Fruit fly (Drosophila melanogaster) whole organism: ENCODE results near the gene boi.

ENCODE experiments used
- CG8478 ChIP-seq: fragments of >200 bp; optimal IDR thresholded peaks from 2 replicates; lab custom pipeline; 2018; ENCODE audit warnings: inconsistent platforms
- Dll ChIP-seq: fragments of >200 bp; optimal IDR thresholded peaks from 2 replicates; lab custom pipeline; 2017
- EcR ChIP-seq, 2 experiments: fragments of >200 bp; optimal IDR thresholded peaks; 2 replicates each; lab custom pipeline; 2017; ENCODE audit warnings: missing biosample characterization in 2 of 2, missing genetic modification characterization in 2 of 2, missing genetic modification reagents in 2 of 2
- pan ChIP-seq: fragments of >200 bp; optimal IDR thresholded peaks from 2 replicates; lab custom pipeline; 2017
- psq ChIP-seq: fragments of >200 bp; optimal IDR thresholded peaks from 2 replicates; lab custom pipeline; 2017
- usp ChIP-seq: fragments of >200 bp; optimal IDR thresholded peaks from 2 replicates; lab custom pipeline; 2017; ENCODE audit warnings: missing biosample characterization, missing genetic modification characterization, mixed read lengths

boi gene

DNA sequence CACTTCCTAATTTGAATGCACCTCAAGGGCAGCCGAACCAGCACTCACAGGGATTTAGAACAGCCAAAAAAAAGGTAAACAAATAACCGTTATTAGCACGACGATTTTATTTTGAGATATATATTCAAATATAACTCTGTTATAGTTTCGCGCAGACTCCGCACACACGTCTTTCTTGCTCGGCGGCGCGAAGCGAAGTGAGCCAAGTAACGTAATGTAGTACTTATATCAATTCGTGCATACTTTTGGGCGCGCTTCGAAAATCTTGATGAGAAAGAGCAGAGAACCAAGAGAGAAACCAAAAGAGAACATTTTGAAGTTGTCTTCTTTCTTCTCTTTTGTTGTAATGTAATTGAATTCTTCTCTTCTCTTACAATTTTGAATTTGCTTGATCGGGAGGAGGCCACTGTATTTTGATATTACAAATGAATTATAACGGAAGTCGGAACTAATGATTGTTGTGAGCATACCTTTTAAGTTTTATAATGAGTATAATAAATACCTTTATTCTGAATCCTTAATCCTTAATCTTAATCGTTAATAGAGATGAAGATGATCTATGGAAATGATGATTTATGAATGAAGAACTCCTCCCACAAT is at the start of gene boi:
TSS of gene boi (minus strand) at position 201 of the 600 bp plus-strand sequence.
- TF ChIP-seq usp (no peak), pan (no peak), psq (lab: Kevin White, UChicago) (no peak), EcR (GFP tag; optimal IDR thresholded peaks at IDR 0.05; lab: Kevin White, UChicago) (no peak), Dll (lab: Kevin White, UChicago) (no peak)

dm6 chrX:2518361-2518760 is 48.5 kb upstream of the boi start:
- TF ChIP-seq psq (lab: Kevin White, UChicago) (no peak), pan (no peak), usp (no peak), Dll (lab: Kevin White, UChicago) (no peak), CG8478 (lab: Kevin White, UChicago) (no peak), EcR (GFP tag; optimal IDR thresholded peaks at IDR 0.05; lab: Kevin White, UChicago) (no peak)

- TF ChIP-seq psq (lab: Kevin White, UChicago) (no peak), pan (no peak), EcR (GFP tag; optimal IDR thresholded peaks at IDR 0.05; lab: Kevin White, UChicago) (no peak), usp (no peak), Dll (lab: Kevin White, UChicago) (no peak), CG8478 (lab: Kevin White, UChicago) (no peak)
These were observed 47.9 kb upstream of the boi start for dm6 chrX:2517525-2518294.

dm6 chrX:2516199-2516598 is 46.4 kb upstream of the boi start:
- TF ChIP-seq usp (no peak), EcR (GFP tag; optimal IDR thresholded peaks at IDR 0.05; lab: Kevin White, UChicago) (no peak), pan (no peak), CG8478 (lab: Kevin White, UChicago) (no peak), psq (lab: Kevin White, UChicago) (no peak)

DNA sequence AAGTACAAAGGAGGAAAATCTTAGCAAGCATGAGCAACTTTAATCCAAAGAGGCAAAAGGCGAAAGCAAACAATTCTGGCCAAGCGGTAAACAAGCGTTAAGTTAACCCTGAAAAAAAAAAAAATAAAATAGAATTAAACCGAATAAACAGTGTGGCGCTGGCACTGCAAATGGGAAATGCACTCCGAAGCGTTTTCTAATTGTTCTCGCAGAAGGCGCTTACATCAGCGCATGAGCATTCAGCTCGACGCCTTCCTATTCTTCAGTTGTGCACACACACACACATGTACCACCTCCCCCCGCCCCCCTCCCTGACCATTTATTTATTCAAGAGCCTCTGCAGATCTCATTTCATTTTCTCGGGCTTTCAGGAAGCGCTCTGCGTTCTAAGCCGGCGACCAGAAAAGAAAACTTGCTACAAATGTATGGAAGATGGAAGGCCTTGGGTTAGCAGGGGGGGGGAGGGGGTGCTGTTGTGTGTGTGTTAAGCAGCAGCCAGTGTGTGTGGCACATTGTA is 41.5 kb upstream of the boi start:
- TF ChIP-seq EcR (GFP tag; optimal IDR thresholded peaks at IDR 0.05; lab: Kevin White, UChicago), result no peak
- no peak for TF ChIP-seq CG8478 (lab: Kevin White, UChicago)
- TF ChIP-seq Dll (lab: Kevin White, UChicago), result no peak
- TF ChIP-seq pan, result no peak
- no peak for TF ChIP-seq psq (lab: Kevin White, UChicago)
- no peak for TF ChIP-seq usp

DNA sequence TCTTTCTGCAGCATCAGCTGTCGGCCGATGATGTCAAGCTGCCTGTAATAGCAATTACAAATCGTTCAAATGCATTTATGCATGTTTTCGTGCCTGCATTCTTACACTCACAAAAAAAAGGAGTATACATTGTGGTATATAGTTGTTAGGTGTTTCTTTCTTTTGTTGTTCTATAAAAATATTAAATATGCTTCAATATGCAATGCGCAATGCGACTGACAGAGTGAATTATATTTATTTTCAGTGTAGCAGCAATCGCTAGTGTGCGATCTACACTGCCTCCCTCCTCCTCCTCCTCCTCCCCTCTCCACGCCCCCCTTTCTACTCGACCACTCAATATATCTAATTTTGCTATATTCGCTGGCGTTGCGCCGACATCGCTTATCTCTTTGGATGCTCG is 39.0 kb upstream of the boi start:
- no peak for TF ChIP-seq CG8478 (lab: Kevin White, UChicago)
- no peak for TF ChIP-seq pan
- TF ChIP-seq psq (lab: Kevin White, UChicago), result no peak
- no peak for TF ChIP-seq EcR (GFP tag; optimal IDR thresholded peaks at IDR 0.05; lab: Kevin White, UChicago)
- no peak for TF ChIP-seq usp
- no peak for TF ChIP-seq Dll (lab: Kevin White, UChicago)

DNA sequence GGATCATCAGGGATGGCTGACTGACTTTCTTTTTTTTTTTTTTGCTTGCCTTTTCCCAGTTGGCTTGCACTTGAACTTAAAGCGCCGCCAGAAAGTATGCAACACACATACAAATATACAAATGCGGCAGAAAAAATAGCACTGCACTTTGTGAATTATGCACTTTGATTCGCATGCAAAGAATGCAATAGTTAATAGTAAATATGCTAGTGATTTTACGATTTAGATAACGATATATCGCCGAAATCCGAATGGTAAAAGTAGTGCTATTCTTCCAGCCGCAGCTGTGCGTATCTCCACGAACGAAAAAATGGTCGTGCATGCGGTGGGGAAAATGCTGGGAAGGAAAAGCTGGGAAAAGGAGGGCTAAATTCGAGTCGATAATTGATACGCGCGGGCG is 33.6 kb upstream of the boi start:
- TF ChIP-seq usp, result no peak
- TF ChIP-seq psq (lab: Kevin White, UChicago), result no peak
- TF ChIP-seq CG8478 (lab: Kevin White, UChicago), result no peak
- no peak for TF ChIP-seq pan
- TF ChIP-seq EcR (GFP tag; optimal IDR thresholded peaks at IDR 0.05; lab: Kevin White, UChicago), result no peak
- no peak for TF ChIP-seq Dll (lab: Kevin White, UChicago)

DNA sequence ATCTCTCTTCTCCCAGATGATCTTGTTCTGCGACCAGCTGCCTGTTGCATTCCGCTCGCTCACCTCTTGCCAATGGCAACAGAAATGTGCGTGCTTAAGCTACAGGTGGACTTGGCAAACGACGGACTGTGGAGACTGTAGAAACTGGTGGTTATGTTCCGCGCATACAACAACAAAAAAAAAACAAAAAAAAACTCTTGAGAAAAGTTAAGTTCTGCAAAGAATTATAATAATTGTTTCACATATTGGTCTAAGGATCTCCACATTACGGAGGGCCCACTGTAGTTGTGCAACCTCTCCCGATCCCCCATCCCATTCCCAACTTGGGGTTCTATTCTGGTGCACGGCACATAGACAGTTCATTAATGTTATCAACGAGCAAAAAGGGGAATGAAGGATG is 1.3 kb downstream of the boi start:
- no peak for TF ChIP-seq EcR (GFP tag; optimal IDR thresholded peaks at IDR 0.05; lab: Kevin White, UChicago)
- no peak for TF ChIP-seq psq (lab: Kevin White, UChicago)
- TF ChIP-seq CG8478 (lab: Kevin White, UChicago), result no peak
- TF ChIP-seq pan, result no peak
- TF ChIP-seq usp, result no peak
- TF ChIP-seq Dll (lab: Kevin White, UChicago), result no peak

- no peak for TF ChIP-seq pan
- no peak for TF ChIP-seq psq (lab: Kevin White, UChicago)
These were observed 2.9 kb downstream of the boi start for dm6 chrX:2466919-2467318.

DNA sequence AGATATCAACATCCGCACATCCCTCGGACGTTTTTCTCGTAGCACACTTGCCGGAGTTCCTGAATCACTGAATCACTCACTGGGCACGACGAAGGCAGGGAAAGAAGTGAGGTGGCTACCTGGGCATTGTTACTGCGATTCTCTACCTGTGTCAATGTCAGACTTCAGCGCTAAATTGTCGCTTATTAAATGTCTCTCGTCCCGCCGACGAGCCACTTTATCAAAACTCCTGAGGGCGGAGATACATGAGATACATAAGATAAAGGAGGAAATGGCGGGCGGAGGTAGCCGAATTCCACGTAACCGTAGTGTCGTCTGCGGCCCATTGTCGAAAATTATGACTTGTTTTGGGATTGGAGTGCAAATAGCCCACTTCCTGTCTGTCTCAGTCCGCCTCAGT is 4.2 kb downstream of the boi start:
- no peak for TF ChIP-seq Dll (lab: Kevin White, UChicago)
- no peak for TF ChIP-seq CG8478 (lab: Kevin White, UChicago)
- TF ChIP-seq psq (lab: Kevin White, UChicago), result no peak
- no peak for TF ChIP-seq pan
- TF ChIP-seq usp, result no peak
- TF ChIP-seq EcR (GFP tag; optimal IDR thresholded peaks at IDR 0.05; lab: Kevin White, UChicago), result no peak

dm6 chrX:2464189-2464588 is 5.7 kb downstream of the boi start:
- no peak for TF ChIP-seq psq (lab: Kevin White, UChicago)
- no peak for TF ChIP-seq usp
- no peak for TF ChIP-seq Dll (lab: Kevin White, UChicago)
- no peak for TF ChIP-seq EcR (GFP tag; optimal IDR thresholded peaks at IDR 0.05; lab: Kevin White, UChicago)
- TF ChIP-seq pan, result no peak
- no peak for TF ChIP-seq CG8478 (lab: Kevin White, UChicago)

DNA sequence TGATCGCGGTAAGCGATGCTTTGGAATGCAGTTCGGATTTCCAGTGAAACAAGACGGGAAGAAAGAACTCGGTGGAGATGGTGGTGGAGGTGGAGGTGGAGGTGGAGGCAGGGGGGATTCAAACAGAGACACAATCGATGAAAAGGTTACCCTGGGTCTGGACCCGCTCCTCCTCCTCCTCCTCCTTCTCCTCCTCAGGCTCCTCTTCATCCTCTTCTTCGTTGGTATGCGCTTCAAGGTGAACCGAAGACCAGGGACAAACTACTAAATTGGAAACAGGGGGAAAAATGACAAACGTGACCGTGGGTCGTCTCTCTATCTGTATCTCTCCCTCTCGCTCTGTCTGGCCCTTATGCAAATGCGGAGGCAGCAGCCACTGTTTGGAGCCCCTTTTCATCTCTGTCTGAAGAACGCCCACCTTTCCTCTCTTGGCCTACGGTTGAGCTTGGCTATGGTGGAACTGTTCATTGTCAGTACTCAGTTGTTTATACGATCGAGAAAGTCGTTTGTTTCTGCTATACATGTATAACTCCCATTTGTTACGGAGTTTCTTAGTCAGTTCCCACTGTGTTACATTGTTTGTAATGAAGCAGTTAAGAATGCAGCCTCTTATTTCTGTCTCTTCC is 6.8 kb downstream of the boi start:
- TF ChIP-seq Dll (lab: Kevin White, UChicago) (no peak), psq (lab: Kevin White, UChicago) (no peak), CG8478 (lab: Kevin White, UChicago) (no peak), pan (no peak), EcR (GFP tag; optimal IDR thresholded peaks at IDR 0.05; lab: Kevin White, UChicago) (no peak), usp (no peak)
